Worm (Caenorhabditis elegans): ENCODE results near the gene nhr-20.

DNA sequence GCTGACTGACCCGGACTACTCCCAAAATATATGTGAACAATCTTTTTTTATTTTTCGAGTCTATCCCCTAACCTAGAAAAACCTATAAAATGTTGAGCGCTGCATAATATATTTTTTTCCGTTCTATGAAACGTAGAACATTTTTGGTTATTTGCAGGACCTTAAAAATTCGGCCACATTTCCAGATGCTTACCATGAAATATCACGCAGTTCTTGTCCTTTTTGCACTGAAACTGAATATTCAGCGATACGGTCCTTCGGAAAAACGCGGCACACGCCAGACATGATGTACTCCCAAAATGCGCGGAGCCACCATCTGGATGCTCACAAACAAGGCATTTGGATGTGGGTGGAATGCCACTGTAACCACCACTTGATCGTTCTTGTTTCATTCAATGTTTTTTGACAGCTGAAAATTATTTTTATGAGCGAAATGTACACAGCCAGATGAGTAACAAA lies at the start of gene nhr-20:
- no peak for TF ChIP-seq ama-1 (optimal IDR thresholded peaks at IDR 0.05)
- TF ChIP-seq aly-1 (tag; optimal IDR thresholded peaks at IDR 0.05) = no peak
- no peak for TF ChIP-seq flt-1 (GFP tag; IDR thresholded peaks at IDR 0.05)
- no peak for TF ChIP-seq hmg-4 (GFP tag; optimal IDR thresholded peaks at IDR 0.05)
- TF ChIP-seq hnd-1 (tag; optimal IDR thresholded peaks at IDR 0.05) = no peak
- no peak for TF ChIP-seq tbx-11 (GFP tag; IDR thresholded peaks at IDR 0.05)
- TF ChIP-seq F13C5.2 (tag; optimal IDR thresholded peaks at IDR 0.05) = no peak
- no peak for TF ChIP-seq pes-1 (GFP tag; IDR thresholded peaks at IDR 0.05)
- no peak for TF ChIP-seq sea-1 (GFP tag; conservative IDR thresholded peaks at IDR 0.05)
- no peak for TF ChIP-seq tbx-37 (GFP tag; conservative IDR thresholded peaks at IDR 0.05)
